Worm (Caenorhabditis elegans) whole organism, L4/young adult: ENCODE results near the gene T13G4.7.

Experiments
- W03F9.2 ChIP-seq: fragments of 150-350 bp; optimal IDR thresholded peaks from 2 replicates; lab custom pipeline; 2014; ENCODE audit warnings: missing biosample characterization, missing genetic modification characterization
- dao-5 ChIP-seq: sonication (generic microtip); optimal IDR thresholded peaks from 2 replicates; lab custom pipeline; 2016; ENCODE audit warnings: missing genotype, missing genetic modification characterization, moderate library complexity, missing compliant biosample characterization
- him-1 ChIP-seq: sonication (generic microtip); optimal IDR thresholded peaks from 2 replicates; lab custom pipeline; 2016; ENCODE audit warnings: missing genotype, missing genetic modification reagents, missing genetic modification characterization, missing compliant biosample characterization

The T13G4.7 gene

ce11 chrX:1213136-1213535, 7.2 kb upstream of the T13G4.7 start:
- TF ChIP-seq dao-5 (tag; lab: Kevin White, UChicago) (no peak), W03F9.2 (no peak), him-1 (tag; lab: Kevin White, UChicago) (no peak)

ce11 chrX:1209096-1209495, 3.2 kb upstream of the T13G4.7 start, which contains the start of gene C46H3.1:
TSS of gene C46H3.1 (plus strand) at chrX:1209396.
- TF ChIP-seq W03F9.2 (no peak), dao-5 (tag; lab: Kevin White, UChicago) (no peak), him-1 (tag; lab: Kevin White, UChicago) (no peak)

- no peak for TF ChIP-seq him-1 (tag; lab: Kevin White, UChicago)
- no peak for TF ChIP-seq dao-5 (tag; lab: Kevin White, UChicago)
- peak; percentile 29 for TF ChIP-seq W03F9.2
Measured at ce11 chrX:1207915-1208314, 2.0 kb upstream of the T13G4.7 start.

ce11 chrX:1202638-1203037, 3.3 kb downstream of the T13G4.7 start:
- no peak for TF ChIP-seq W03F9.2
- TF ChIP-seq him-1 (tag; lab: Kevin White, UChicago) = no peak

- TF ChIP-seq him-1 (tag; lab: Kevin White, UChicago) (no peak), dao-5 (tag; lab: Kevin White, UChicago) (no peak), W03F9.2 (no peak)
Measured at ce11 chrX:1192848-1193247, 13.1 kb downstream of the T13G4.7 start, which contains the start of gene T13G4.1. TSS of gene T13G4.1 (plus strand) at chrX:1193148.

ce11 chrX:1191582-1191981, 14.3 kb downstream of the T13G4.7 start, which contains the start of gene T13G4.4:
TSS of gene T13G4.4 (minus strand) at chrX:1191678.
- no peak for TF ChIP-seq dao-5 (tag; lab: Kevin White, UChicago)
- TF ChIP-seq him-1 (tag; lab: Kevin White, UChicago) = no peak
- TF ChIP-seq W03F9.2 = no peak

- TF ChIP-seq dao-5 (tag; lab: Kevin White, UChicago) = no peak
- no peak for TF ChIP-seq him-1 (tag; lab: Kevin White, UChicago)
- no peak for TF ChIP-seq W03F9.2
Measured at ce11 chrX:1185474-1185873, 20.5 kb downstream of the T13G4.7 start.

ce11 chrX:1183985-1184384, 21.9 kb downstream of the T13G4.7 start:
- no peak for TF ChIP-seq dao-5 (tag; lab: Kevin White, UChicago)
- no peak for TF ChIP-seq W03F9.2
- no peak for TF ChIP-seq him-1 (tag; lab: Kevin White, UChicago)

- TF ChIP-seq him-1 (tag; lab: Kevin White, UChicago) = no peak
- TF ChIP-seq W03F9.2 = no peak
- no peak for TF ChIP-seq dao-5 (tag; lab: Kevin White, UChicago)
Measured at ce11 chrX:1183258-1183657, 22.7 kb downstream of the T13G4.7 start.

ce11 chrX:1181271-1181958, 24.5 kb downstream of the T13G4.7 start:
- no peak for TF ChIP-seq dao-5 (tag; lab: Kevin White, UChicago)
- no peak for TF ChIP-seq W03F9.2
- no peak for TF ChIP-seq him-1 (tag; lab: Kevin White, UChicago)

ce11 chrX:1179984-1180383, 25.9 kb downstream of the T13G4.7 start, which contains the start of gene hot-8:
TSS of gene hot-8 (plus strand) at chrX:1180284.
- TF ChIP-seq dao-5 (tag; lab: Kevin White, UChicago) (no peak), him-1 (tag; lab: Kevin White, UChicago) (no peak), W03F9.2 (no peak)

ce11 chrX:1172024-1172423, 33.9 kb downstream of the T13G4.7 start:
- no peak for TF ChIP-seq him-1 (tag; lab: Kevin White, UChicago)
- TF ChIP-seq W03F9.2 = no peak
- TF ChIP-seq dao-5 (tag; lab: Kevin White, UChicago) = no peak

ce11 chrX:1171617-1172016, 34.3 kb downstream of the T13G4.7 start:
- no peak for TF ChIP-seq dao-5 (tag; lab: Kevin White, UChicago)
- TF ChIP-seq W03F9.2 = no peak

ce11 chrX:1167234-1167633, 38.7 kb downstream of the T13G4.7 start:
- TF ChIP-seq him-1 (tag; lab: Kevin White, UChicago) (no peak), dao-5 (tag; lab: Kevin White, UChicago) (no peak), W03F9.2 (no peak)

ce11 chrX:1162019-1162418, 43.9 kb downstream of the T13G4.7 start, which contains the start of gene tmc-1:
TSS of gene tmc-1 (plus strand) at chrX:1162207.
- TF ChIP-seq W03F9.2 = no peak
- TF ChIP-seq dao-5 (tag; lab: Kevin White, UChicago) = no peak
- TF ChIP-seq him-1 (tag; lab: Kevin White, UChicago) = no peak
